Fruit fly (Drosophila melanogaster) whole organism, embryonic: ENCODE measurements around the gene mRpL48.

Source experiments
- B-H1 ChIP-seq: fragments of 200-800 bp; sonication (Bioruptor generic); IDR thresholded peaks from 3 replicates; pipeline ENCODE4 v1.3.6; 2022; ENCODE audit warnings: missing biosample characterization, missing genetic modification characterization
- CG10274 ChIP-seq: fragments of 200-800 bp; sonication (Bioruptor generic); optimal IDR thresholded peaks from 3 replicates; lab custom pipeline; 2017; ENCODE audit warnings: missing biosample characterization, mild to moderate bottlenecking, missing genetic modification characterization
- CG10462 ChIP-seq: fragments of 200-800 bp; sonication (Bioruptor generic); optimal IDR thresholded peaks from 2 replicates; lab custom pipeline; 2016; ENCODE audit warnings: missing biosample characterization, missing genetic modification characterization
- CG10979 ChIP-seq: fragments of 200-800 bp; sonication (Bioruptor generic); optimal IDR thresholded peaks from 2 replicates; lab custom pipeline; 2018; ENCODE audit warnings: missing biosample characterization, mild to moderate bottlenecking, missing genetic modification characterization, moderate library complexity
- CG11695 ChIP-seq: fragments of 200-800 bp; sonication (Bioruptor generic); IDR thresholded peaks from 3 replicates; pipeline ENCODE4 v1.3.6; 2022; ENCODE audit warnings: missing biosample characterization, missing genetic modification characterization
- CG11696 ChIP-seq: fragments of 200-800 bp; sonication (Bioruptor generic); IDR thresholded peaks from 2 replicates; pipeline ENCODE4 v1.3.6; 2022; ENCODE audit warnings: missing biosample characterization, missing genetic modification characterization
- CG12155 ChIP-seq: fragments of 200-800 bp; sonication (Bioruptor generic); optimal IDR thresholded peaks from 3 replicates; lab custom pipeline; 2016; ENCODE audit warnings: missing biosample characterization, missing genetic modification characterization
- CG12299 ChIP-seq: fragments of 200-800 bp; sonication (Bioruptor generic); optimal IDR thresholded peaks from 2 replicates; lab custom pipeline; 2018; ENCODE audit warnings: missing biosample characterization, mild to moderate bottlenecking, missing genetic modification characterization
- CG13296 ChIP-seq: fragments of 200-800 bp; sonication (Bioruptor generic); optimal IDR thresholded peaks from 3 replicates; lab custom pipeline; 2018; ENCODE audit warnings: missing biosample characterization, mild to moderate bottlenecking, missing genetic modification characterization
- CG14710 ChIP-seq: fragments of 200-800 bp; sonication (Bioruptor generic); optimal IDR thresholded peaks from 3 replicates; lab custom pipeline; 2019; ENCODE audit warnings: missing biosample characterization, mild to moderate bottlenecking, missing genetic modification characterization, moderate library complexity
- CG17186 ChIP-seq: fragments of 200-800 bp; sonication (Bioruptor generic); optimal IDR thresholded peaks from 3 replicates; lab custom pipeline; 2017; ENCODE audit warnings: missing biosample characterization, missing genetic modification reagents, missing genetic modification characterization
- CG17568 ChIP-seq: fragments of 200-800 bp; sonication (Bioruptor generic); optimal IDR thresholded peaks from 2 replicates; lab custom pipeline; 2018; ENCODE audit warnings: missing biosample characterization, mild to moderate bottlenecking, missing genetic modification characterization, moderate library complexity
- CG17612 ChIP-seq: fragments of 200-800 bp; sonication (Bioruptor generic); IDR thresholded peaks from 2 replicates; pipeline ENCODE4 v1.3.6; 2022; ENCODE audit warnings: missing biosample characterization, missing genetic modification characterization
- CG17829 ChIP-seq: fragments of 200-800 bp; optimal IDR thresholded peaks from 2 replicates; lab custom pipeline; 2019; ENCODE audit warnings: missing biosample characterization, mild to moderate bottlenecking, missing genetic modification characterization, moderate library complexity
- CG2712 ChIP-seq: fragments of 200-800 bp; optimal IDR thresholded peaks from 3 replicates; lab custom pipeline; 2019; ENCODE audit warnings: missing biosample characterization, mild to moderate bottlenecking, missing genetic modification characterization, moderate library complexity
- CG31441 ChIP-seq: fragments of 200-800 bp; sonication (Bioruptor generic); IDR thresholded peaks from 2 replicates; pipeline ENCODE4 v1.3.6; 2022; ENCODE audit warnings: missing biosample characterization, missing genetic modification characterization
- CG4854 ChIP-seq: fragments of 200-800 bp; sonication (Bioruptor generic); optimal IDR thresholded peaks from 2 replicates; lab custom pipeline; 2016; ENCODE audit warnings: missing biosample characterization, missing genetic modification characterization, inconsistent platforms
- CG6272 ChIP-seq: fragments of 200-800 bp; sonication (Bioruptor generic); IDR thresholded peaks from 2 replicates; pipeline ENCODE4 v1.3.6; 2022; ENCODE audit warnings: missing biosample characterization, missing genetic modification characterization
- CG6654 ChIP-seq: fragments of 200-800 bp; sonication (Bioruptor generic); optimal IDR thresholded peaks from 2 replicates; lab custom pipeline; 2017; ENCODE audit warnings: missing biosample characterization, mild to moderate bottlenecking, missing genetic modification characterization
- CG6791 ChIP-seq: fragments of 200-800 bp; sonication (Bioruptor generic); IDR thresholded peaks from 3 replicates; pipeline ENCODE4 v1.3.6; 2022; ENCODE audit warnings: missing biosample characterization, missing genetic modification characterization; ENCODE audit not compliant: partially characterized antibody
- CG7839 ChIP-seq: fragments of 200-800 bp; sonication (Bioruptor generic); optimal IDR thresholded peaks from 3 replicates; lab custom pipeline; 2018; ENCODE audit warnings: missing biosample characterization, mild to moderate bottlenecking, missing genetic modification characterization, moderate library complexity
- CG7928 ChIP-seq: fragments of 200-800 bp; sonication (Bioruptor generic); optimal IDR thresholded peaks from 2 replicates; lab custom pipeline; 2017; ENCODE audit warnings: missing biosample characterization, mild to moderate bottlenecking, missing genetic modification characterization
- CkIIα-i1 ChIP-seq: fragments of 200-800 bp; sonication (Bioruptor generic); IDR thresholded peaks from 2 replicates; pipeline ENCODE4 v1.3.6; 2022; ENCODE audit warnings: missing biosample characterization, missing genetic modification characterization
- Dp ChIP-seq: fragments of 200-800 bp; sonication (Bioruptor generic); optimal IDR thresholded peaks from 2 replicates; lab custom pipeline; 2018; ENCODE audit warnings: missing biosample characterization, mild to moderate bottlenecking, missing genetic modification characterization, moderate library complexity
- E2f2 ChIP-seq: fragments of 200-800 bp; sonication (Bioruptor generic); IDR thresholded peaks from 2 replicates; pipeline ENCODE4 v1.3.6; 2022; ENCODE audit warnings: missing biosample characterization, missing genetic modification characterization
- HLH3B ChIP-seq: fragments of 200-800 bp; sonication (Bioruptor generic); IDR thresholded peaks from 2 replicates; pipeline ENCODE4 v1.3.6; 2022; ENCODE audit warnings: missing biosample characterization, missing genetic modification characterization
- HLH54F ChIP-seq: fragments of 200-800 bp; sonication (Bioruptor generic); optimal IDR thresholded peaks from 3 replicates; lab custom pipeline; 2016; ENCODE audit warnings: missing biosample characterization, missing genetic modification characterization
- Hmr ChIP-seq: fragments of 200-800 bp; sonication (Bioruptor generic); optimal IDR thresholded peaks from 3 replicates; lab custom pipeline; 2017; ENCODE audit warnings: mild to moderate bottlenecking, missing biosample characterization, missing genetic modification reagents, missing genetic modification characterization
- Hr3 ChIP-seq: fragments of 200-800 bp; sonication (Bioruptor generic); optimal IDR thresholded peaks from 3 replicates; lab custom pipeline; 2016; ENCODE audit warnings: missing biosample characterization, missing genetic modification characterization
- Jarid2 ChIP-seq: fragments of 200-800 bp; sonication (Bioruptor generic); optimal IDR thresholded peaks from 3 replicates; lab custom pipeline; 2017; ENCODE audit warnings: mild to moderate bottlenecking, missing biosample characterization, missing genetic modification reagents, missing genetic modification characterization
- Max ChIP-seq: fragments of 200-800 bp; sonication (Bioruptor generic); optimal IDR thresholded peaks from 2 replicates; lab custom pipeline; 2016; ENCODE audit warnings: missing biosample characterization, mild to moderate bottlenecking, missing genetic modification characterization
- Med ChIP-seq: fragments of 200-800 bp; sonication (Bioruptor generic); peaks from one replicate; lab custom pipeline; 2016; ENCODE audit warnings: missing biosample characterization, missing genetic modification characterization, mild to moderate bottlenecking, inconsistent platforms, moderate library complexity
- NFAT ChIP-seq: fragments of 200-800 bp; sonication (Bioruptor generic); IDR thresholded peaks from 2 replicates; pipeline ENCODE4 v1.3.6; 2022; ENCODE audit warnings: missing biosample characterization, missing genetic modification characterization
- Poxn ChIP-seq: fragments of 200-800 bp; sonication (Bioruptor generic); IDR thresholded peaks from 2 replicates; pipeline ENCODE4 v1.3.6; 2022; ENCODE audit warnings: missing biosample characterization, missing genetic modification characterization
- Rx ChIP-seq: fragments of 200-800 bp; sonication (Bioruptor generic); IDR thresholded peaks from 2 replicates; pipeline ENCODE4 v1.3.6; 2022; ENCODE audit warnings: missing biosample characterization, missing genetic modification characterization
- Sox102F ChIP-seq: fragments of 200-800 bp; sonication (Bioruptor generic); optimal IDR thresholded peaks from 2 replicates; lab custom pipeline; 2018; ENCODE audit warnings: missing biosample characterization, mild to moderate bottlenecking, missing genetic modification characterization, moderate library complexity
- az2 ChIP-seq: fragments of 200-800 bp; sonication (Bioruptor generic); optimal IDR thresholded peaks from 3 replicates; lab custom pipeline; 2016; ENCODE audit warnings: missing biosample characterization, missing genetic modification characterization
- bsh ChIP-seq, 2 experiments: fragments of 200-800 bp; sonication (Bioruptor generic); optimal IDR thresholded peaks; 2 replicates each; lab custom pipeline; 2017 to 2018; ENCODE audit warnings: mild to moderate bottlenecking in 2 of 2, missing biosample characterization in 2 of 2, missing genetic modification characterization in 2 of 2, moderate library complexity in 1 of 2
- corto ChIP-seq: fragments of 200-800 bp; sonication (Bioruptor generic); optimal IDR thresholded peaks from 2 replicates; lab custom pipeline; 2016; ENCODE audit warnings: missing biosample characterization, mild to moderate bottlenecking, missing genetic modification characterization, moderate library complexity
- croc ChIP-seq: fragments of 200-800 bp; sonication (Bioruptor generic); conservative IDR thresholded peaks from 3 replicates; pipeline ENCODE4 v1.3.6; 2022; ENCODE audit warnings: missing biosample characterization, missing genetic modification characterization
- jumu ChIP-seq: fragments of 200-800 bp; sonication (Bioruptor generic); optimal IDR thresholded peaks from 3 replicates; lab custom pipeline; 2016; ENCODE audit warnings: missing biosample characterization, missing genetic modification characterization
- ken ChIP-seq: fragments of 200-800 bp; sonication (Bioruptor generic); IDR thresholded peaks from 3 replicates; pipeline ENCODE4 v1.3.6; 2022; ENCODE audit warnings: missing biosample characterization, missing genetic modification characterization
- klu ChIP-seq: fragments of 200-800 bp; sonication (Bioruptor generic); IDR thresholded peaks from 2 replicates; pipeline ENCODE4 v1.3.6; 2022; ENCODE audit warnings: missing biosample characterization, missing genetic modification characterization
- odd ChIP-seq: fragments of 200-800 bp; sonication (Bioruptor generic); optimal IDR thresholded peaks from 2 replicates; lab custom pipeline; 2017; ENCODE audit warnings: missing biosample characterization, mild to moderate bottlenecking, missing genetic modification characterization
- pan ChIP-seq, 4 experiments: fragments of >200 bp in 3 of 4; fragments of 200-800 bp in 1 of 4; sonication (Bioruptor generic) in 1 of 4; optimal IDR thresholded peaks in 3 of 4; IDR thresholded peaks in 1 of 4; 2 replicates each; pipeline versions ENCODE4 v1.3.6 to Lab custom; 2017 to 2022; ENCODE audit warnings: missing biosample characterization in 2 of 4, missing genetic modification characterization in 2 of 4, mixed read lengths in 1 of 4
- sens ChIP-seq: fragments of 200-800 bp; sonication (Bioruptor generic); peaks from one replicate; lab custom pipeline; 2016; ENCODE audit warnings: missing biosample characterization, missing genetic modification characterization
- tio ChIP-seq: fragments of 200-800 bp; sonication (Bioruptor generic); optimal IDR thresholded peaks from 2 replicates; lab custom pipeline; 2017; ENCODE audit warnings: missing biosample characterization, missing genetic modification characterization, inconsistent platforms
- tll ChIP-seq, 2 experiments: fragments of 200-800 bp in 1 of 2; fragments of >200 bp in 1 of 2; sonication (Bioruptor generic) in 1 of 2; optimal IDR thresholded peaks; 2 replicates each; lab custom pipeline; 2017 to 2019; ENCODE audit warnings: missing biosample characterization in 2 of 2, missing genetic modification characterization in 2 of 2, mild to moderate bottlenecking in 1 of 2, moderate library complexity in 1 of 2
- twi ChIP-seq: fragments of 200-800 bp; optimal IDR thresholded peaks from 2 replicates; lab custom pipeline; 2019; ENCODE audit warnings: missing biosample characterization, mild to moderate bottlenecking, missing genetic modification characterization, moderate library complexity
- vvl ChIP-seq: fragments of 200-800 bp; sonication (Bioruptor generic); IDR thresholded peaks from 2 replicates; pipeline ENCODE4 v1.3.6; 2022; ENCODE audit warnings: missing biosample characterization, missing genetic modification characterization

The mRpL48 gene

dm6 chr2L:1728620-1728944 is 18.3 kb downstream of the mRpL48 start, which contains the start of gene Rrp40 (continued):
- TF ChIP-seq az2: no peak
- TF ChIP-seq CG6272 (GFP tag; lab: Robert Waterston, UW): no peak
- no peak for TF ChIP-seq CG12299 (tag; lab: Kevin White, UChicago)
- 0 out of 3 replicates have a peak, but pooled peaks have one; percentile 8 for TF ChIP-seq CG6791 (GFP tag; lab: Robert Waterston, UW)
- TF ChIP-seq jumu (GFP tag; lab: Kevin White, UChicago): no peak
- peak; percentile 91 for TF ChIP-seq CG7928 (GFP tag; lab: Kevin White, UChicago)
- TF ChIP-seq E2f2: peak; percentile 85
- no peak for TF ChIP-seq CG4854
- TF ChIP-seq corto (GFP tag; lab: Kevin White, UChicago): no peak
- peak in 1 of 2 experiments; percentile 54 for TF ChIP-seq tll (GFP tag; optimal IDR thresholded peaks at IDR 0.05; lab: Kevin White, UChicago)
- TF ChIP-seq Med: peak; percentile 80
- peak; percentile 82 for TF ChIP-seq Dp (GFP tag; lab: Kevin White, UChicago)
- no peak for TF ChIP-seq CkIIα-i1 (GFP tag; lab: Robert Waterston, UW)
- TF ChIP-seq CG10462 (GFP tag; lab: Kevin White, UChicago): no peak
- peak; percentile 38 for TF ChIP-seq CG17186 (GFP tag; lab: Kevin White, UChicago)
- TF ChIP-seq twi (tag; lab: Kevin White, UChicago): peak; percentile 50
- peak; percentile 48 for TF ChIP-seq vvl (GFP tag; lab: Robert Waterston, UW)
- TF ChIP-seq Rx: no peak
- TF ChIP-seq pan (optimal IDR thresholded peaks at IDR 0.05; lab: Kevin White, UChicago): no peak
- no peak for TF ChIP-seq pan (GFP tag; optimal IDR thresholded peaks at IDR 0.05 in 1 of 2, IDR thresholded peaks at IDR 0.05 in 1 of 2)
- peak; percentile 4 for TF ChIP-seq CG14710 (tag; lab: Kevin White, UChicago)
- TF ChIP-seq croc (GFP tag; lab: Robert Waterston, UW): no peak
- TF ChIP-seq Max: peak; percentile 3
- TF ChIP-seq CG10979: no peak

- TF ChIP-seq klu: peak; percentile 26; the same call in 1 of the 2 replicates
- peak; percentile 29 for TF ChIP-seq tio (GFP tag; lab: Kevin White, UChicago)
- no peak for TF ChIP-seq CG6654 (GFP tag; lab: Kevin White, UChicago)
- TF ChIP-seq CG2712 (tag; lab: Kevin White, UChicago): peak; percentile 37
- peak; percentile 54 for TF ChIP-seq HLH3B (GFP tag; lab: Robert Waterston, UW)
- no peak for TF ChIP-seq CG10274 (GFP tag; lab: Kevin White, UChicago)
- peak; percentile 32 for TF ChIP-seq Hr3 (GFP tag; lab: Kevin White, UChicago)
- peak; percentile 32 for TF ChIP-seq CG12155 (GFP tag; lab: Kevin White, UChicago)
- TF ChIP-seq bsh (GFP tag; optimal IDR thresholded peaks at IDR 0.05; lab: Kevin White, UChicago): peak; percentile 17 to 24
- TF ChIP-seq CG17829 (tag; lab: Kevin White, UChicago): peak; percentile 4
- peak; percentile 38 for TF ChIP-seq Sox102F
- TF ChIP-seq ken (GFP tag; lab: Robert Waterston, UW): 0 out of 3 replicates have a peak, but pooled peaks have one; percentile 9
- peak; percentile 15 for TF ChIP-seq odd (GFP tag; lab: Kevin White, UChicago)
- TF ChIP-seq CG17612 (GFP tag; lab: Robert Waterston, UW): peak; percentile 22; the same call in 1 of the 2 replicates
- TF ChIP-seq CG17568 (GFP tag; lab: Kevin White, UChicago): no peak
- peak; percentile 65 for TF ChIP-seq Hmr
- peak; percentile 49; the same call in 1 of the 2 replicates for TF ChIP-seq NFAT (GFP tag; lab: Robert Waterston, UW)
- TF ChIP-seq CG13296 (GFP tag; lab: Kevin White, UChicago): peak; percentile 19
- TF ChIP-seq Poxn: no peak
- no peak for TF ChIP-seq CG11696 (GFP tag; lab: Robert Waterston, UW)
- peak; percentile 47 for TF ChIP-seq CG7839
- TF ChIP-seq B-H1 (GFP tag; lab: Robert Waterston, UW): peak; percentile 17; the same call in 2 of the 3 replicates
- 0 out of 3 replicates have a peak, but pooled peaks have one; percentile 31 for TF ChIP-seq CG11695
- peak; percentile 51 for TF ChIP-seq HLH54F (GFP tag; lab: Kevin White, UChicago)
- TF ChIP-seq sens (GFP tag; lab: Kevin White, UChicago): peak; percentile 93
- TF ChIP-seq CG31441 (GFP tag; lab: Robert Waterston, UW): peak; percentile 50; the same call in 1 of the 2 replicates
- TF ChIP-seq Jarid2: peak; percentile 4
Observed at dm6 chr2L:1729607-1730011, 19.3 kb downstream of the mRpL48 start, which contains the start of the genes Eno and CG31937. TSS of gene Eno (minus strand) at chr2L:1729636. TSS of gene CG31937 (plus strand) at chr2L:1729887.
